Fruit fly (Drosophila melanogaster) whole organism, embryonic: ENCODE measurements around the gene CG45676.

Source experiments
- Aef1 ChIP-seq: fragments of 200-800 bp; sonication (Bioruptor generic); IDR thresholded peaks from 3 replicates; pipeline ENCODE4 v1.3.6; 2022; ENCODE audit warnings: missing biosample characterization, missing genetic modification characterization
- Atf6 ChIP-seq: fragments of 200-800 bp; sonication (Bioruptor generic); IDR thresholded peaks from 2 replicates; pipeline ENCODE4 v1.3.6; 2022; ENCODE audit warnings: missing biosample characterization, missing genetic modification characterization
- Bteb2 ChIP-seq: fragments of 200-800 bp; sonication (Bioruptor generic); optimal IDR thresholded peaks from 2 replicates; lab custom pipeline; 2016; ENCODE audit warnings: missing biosample characterization, missing genetic modification characterization
- CG10462 ChIP-seq: fragments of 200-800 bp; sonication (Bioruptor generic); optimal IDR thresholded peaks from 2 replicates; lab custom pipeline; 2016; ENCODE audit warnings: missing biosample characterization, missing genetic modification characterization
- CG10654 ChIP-seq: fragments of 200-800 bp; sonication (Bioruptor generic); optimal IDR thresholded peaks from 2 replicates; lab custom pipeline; 2016; ENCODE audit warnings: missing biosample characterization, missing genetic modification characterization
- CG11247 ChIP-seq: fragments of 200-800 bp; sonication (Bioruptor generic); IDR thresholded peaks from 2 replicates; pipeline ENCODE4 v1.3.6; 2022; ENCODE audit warnings: missing biosample characterization, missing genetic modification characterization
- CG11723 ChIP-seq: fragments of 200-800 bp; sonication (Bioruptor generic); optimal IDR thresholded peaks from 2 replicates; lab custom pipeline; 2017; ENCODE audit warnings: missing biosample characterization, mild to moderate bottlenecking, missing genetic modification characterization
- CG12744 ChIP-seq: fragments of 200-800 bp; sonication (Bioruptor generic); optimal IDR thresholded peaks from 2 replicates; lab custom pipeline; 2016; ENCODE audit warnings: missing biosample characterization, missing genetic modification characterization
- CG1602 ChIP-seq: fragments of 200-800 bp; sonication (Bioruptor generic); optimal IDR thresholded peaks from 3 replicates; lab custom pipeline; 2016; ENCODE audit warnings: missing biosample characterization, missing genetic modification characterization
- CG17612 ChIP-seq: fragments of 200-800 bp; sonication (Bioruptor generic); IDR thresholded peaks from 2 replicates; pipeline ENCODE4 v1.3.6; 2022; ENCODE audit warnings: missing biosample characterization, missing genetic modification characterization
- CG3281 ChIP-seq: fragments of 200-800 bp; sonication (Bioruptor generic); optimal IDR thresholded peaks from 3 replicates; lab custom pipeline; 2017; ENCODE audit warnings: missing biosample characterization, mild to moderate bottlenecking, missing genetic modification characterization
- CG33557 ChIP-seq: fragments of 200-800 bp; sonication (Bioruptor generic); optimal IDR thresholded peaks from 2 replicates; lab custom pipeline; 2019; ENCODE audit warnings: missing biosample characterization, mild to moderate bottlenecking, missing genetic modification characterization, moderate library complexity
- CG3407 ChIP-seq: fragments of 200-800 bp; sonication (Bioruptor generic); optimal IDR thresholded peaks from 2 replicates; lab custom pipeline; 2018; ENCODE audit warnings: missing biosample characterization, mild to moderate bottlenecking, missing genetic modification characterization
- CG3726 ChIP-seq: fragments of 200-800 bp; sonication (Bioruptor generic); IDR thresholded peaks from 3 replicates; pipeline ENCODE4, ENCODE4 v1.3.6; 2022; ENCODE audit warnings: missing biosample characterization, missing genetic modification characterization
- CG4404 ChIP-seq: fragments of 200-800 bp; sonication (Bioruptor generic); IDR thresholded peaks from 2 replicates; pipeline ENCODE4 v1.3.6; 2022; ENCODE audit warnings: missing biosample characterization, missing genetic modification characterization
- CG6689 ChIP-seq: fragments of 200-800 bp; sonication (Bioruptor generic); IDR thresholded peaks from 2 replicates; pipeline ENCODE4 v1.3.6; 2022; ENCODE audit warnings: missing biosample characterization, missing genetic modification characterization
- CG7271 ChIP-seq: fragments of 200-800 bp; sonication (Bioruptor generic); optimal IDR thresholded peaks from 2 replicates; lab custom pipeline; 2018; ENCODE audit warnings: missing biosample characterization, mild to moderate bottlenecking, missing genetic modification characterization, moderate library complexity
- CG9727 ChIP-seq: fragments of 200-800 bp; sonication (Bioruptor generic); optimal IDR thresholded peaks from 3 replicates; lab custom pipeline; 2017; ENCODE audit warnings: missing biosample characterization, mild to moderate bottlenecking, missing genetic modification characterization
- CG9817 ChIP-seq: fragments of 200-800 bp; sonication (Bioruptor generic); optimal IDR thresholded peaks from 2 replicates; lab custom pipeline; 2018; ENCODE audit warnings: missing biosample characterization, mild to moderate bottlenecking, missing genetic modification characterization, moderate library complexity
- CTCF ChIP-seq: fragments of 200-800 bp; sonication (Bioruptor generic); optimal IDR thresholded peaks from 2 replicates; lab custom pipeline; 2017; ENCODE audit warnings: missing biosample characterization, mild to moderate bottlenecking, missing genetic modification characterization, moderate library complexity
- Ets65A ChIP-seq: fragments of 200-800 bp; sonication (Bioruptor generic); peaks from one replicate; lab custom pipeline; 2016; ENCODE audit warnings: missing biosample characterization, missing genetic modification characterization
- Fer3 ChIP-seq: fragments of 200-800 bp; sonication (Bioruptor generic); optimal IDR thresholded peaks from 2 replicates; lab custom pipeline; 2018; ENCODE audit warnings: missing biosample characterization, mild to moderate bottlenecking, missing genetic modification characterization, moderate library complexity
- HLHmδ ChIP-seq: fragments of 200-800 bp; sonication (Bioruptor generic); optimal IDR thresholded peaks from 2 replicates; lab custom pipeline; 2018; ENCODE audit warnings: missing biosample characterization, mild to moderate bottlenecking, missing genetic modification characterization, moderate library complexity
- Hr78 ChIP-seq, 2 experiments: fragments of 200-800 bp in 1 of 2; fragments of >200 bp in 1 of 2; sonication (Bioruptor generic) in 1 of 2; optimal IDR thresholded peaks; 2 replicates each; lab custom pipeline; 2017 to 2019; ENCODE audit warnings: missing biosample characterization in 2 of 2, missing genetic modification characterization in 2 of 2, mild to moderate bottlenecking in 1 of 2, moderate library complexity in 1 of 2
- Kr ChIP-seq: fragments of 200-800 bp; sonication (Bioruptor generic); optimal IDR thresholded peaks from 2 replicates; lab custom pipeline; 2017; ENCODE audit warnings: missing biosample characterization, mild to moderate bottlenecking, missing genetic modification characterization
- MTF-1 ChIP-seq: fragments of 200-800 bp; sonication (Bioruptor generic); optimal IDR thresholded peaks from 2 replicates; lab custom pipeline; 2018; ENCODE audit warnings: missing biosample characterization, mild to moderate bottlenecking, missing genetic modification characterization, borderline replicate concordance
- Ptx1 ChIP-seq: fragments of 200-800 bp; sonication (Bioruptor generic); IDR thresholded peaks from 2 replicates; pipeline ENCODE4 v1.3.6; 2022; ENCODE audit warnings: missing biosample characterization, missing genetic modification characterization
- Ravus ChIP-seq: fragments of 200-800 bp; sonication (Bioruptor generic); IDR thresholded peaks from 2 replicates; pipeline ENCODE4 v1.3.6; 2022; ENCODE audit warnings: missing biosample characterization, missing genetic modification characterization
- Sry-β ChIP-seq: fragments of 200-800 bp; sonication (Bioruptor generic); optimal IDR thresholded peaks from 2 replicates; lab custom pipeline; 2018; ENCODE audit warnings: missing biosample characterization, mild to moderate bottlenecking, missing genetic modification characterization, moderate library complexity
- Xrp1 ChIP-seq: fragments of 200-800 bp; sonication (Bioruptor generic); IDR thresholded peaks from 2 replicates; pipeline ENCODE4 v1.3.6; 2022; ENCODE audit warnings: missing biosample characterization, missing genetic modification characterization
- bab2 ChIP-seq: fragments of 200-800 bp; sonication (Bioruptor generic); optimal IDR thresholded peaks from 2 replicates; lab custom pipeline; 2016; ENCODE audit warnings: missing biosample characterization, missing genetic modification characterization
- bcd ChIP-seq: fragments of 200-800 bp; sonication (Bioruptor generic); optimal IDR thresholded peaks from 2 replicates; lab custom pipeline; 2017; ENCODE audit warnings: missing biosample characterization, mild to moderate bottlenecking, missing genetic modification characterization
- crc ChIP-seq: fragments of 200-800 bp; sonication (Bioruptor generic); optimal IDR thresholded peaks from 2 replicates; lab custom pipeline; 2016; ENCODE audit warnings: missing biosample characterization, missing genetic modification characterization
- danr ChIP-seq: fragments of 200-800 bp; sonication (Bioruptor generic); IDR thresholded peaks from 2 replicates; pipeline ENCODE4 v1.3.6; 2022; ENCODE audit warnings: missing biosample characterization, missing genetic modification characterization
- dmrt11E ChIP-seq: fragments of 200-800 bp; sonication (Bioruptor generic); optimal IDR thresholded peaks from 3 replicates; lab custom pipeline; 2018; ENCODE audit warnings: missing biosample characterization, mild to moderate bottlenecking, missing genetic modification characterization, moderate library complexity
- en ChIP-seq: fragments of 200-800 bp; sonication (Bioruptor generic); optimal IDR thresholded peaks from 2 replicates; lab custom pipeline; 2016; ENCODE audit warnings: missing biosample characterization, missing genetic modification characterization
- fd102C ChIP-seq: fragments of 200-800 bp; sonication (Bioruptor generic); optimal IDR thresholded peaks from 2 replicates; lab custom pipeline; 2018; ENCODE audit warnings: missing biosample characterization, mild to moderate bottlenecking, missing genetic modification characterization, moderate library complexity
- inv ChIP-seq: fragments of 200-800 bp; sonication (Bioruptor generic); IDR thresholded peaks from 2 replicates; pipeline ENCODE4 v1.3.6; 2022; ENCODE audit warnings: missing biosample characterization, missing genetic modification characterization; ENCODE audit not compliant: partially characterized antibody
- kah ChIP-seq: fragments of 200-800 bp; sonication (Bioruptor generic); optimal IDR thresholded peaks from 2 replicates; lab custom pipeline; 2018; ENCODE audit warnings: missing biosample characterization, mild to moderate bottlenecking, missing genetic modification characterization
- nmo ChIP-seq: fragments of 200-800 bp; sonication (Bioruptor generic); optimal IDR thresholded peaks from 2 replicates; lab custom pipeline; 2018; ENCODE audit warnings: missing biosample characterization, mild to moderate bottlenecking, missing genetic modification characterization, moderate library complexity
- nom ChIP-seq: fragments of 200-800 bp; sonication (Bioruptor generic); optimal IDR thresholded peaks from 2 replicates; lab custom pipeline; 2017; ENCODE audit warnings: missing biosample characterization, missing genetic modification characterization, mild to moderate bottlenecking, moderate library complexity, missing genetic modification reagents
- otp ChIP-seq: fragments of 200-800 bp; sonication (Bioruptor generic); IDR thresholded peaks from 3 replicates; pipeline ENCODE4, ENCODE4 v1.3.6; 2022; ENCODE audit warnings: missing biosample characterization, missing genetic modification characterization
- peb ChIP-seq: fragments of 200-800 bp; sonication (Bioruptor generic); IDR thresholded peaks from 2 replicates; pipeline ENCODE4 v1.3.6; 2022; ENCODE audit warnings: missing biosample characterization, missing genetic modification characterization
- psq ChIP-seq: fragments of 200-800 bp; sonication (Bioruptor generic); optimal IDR thresholded peaks from 2 replicates; lab custom pipeline; 2017; ENCODE audit warnings: missing biosample characterization, missing genetic modification characterization
- ranshi ChIP-seq: fragments of 200-800 bp; sonication (Bioruptor generic); IDR thresholded peaks from 2 replicates; pipeline ENCODE4 v1.3.6; 2022; ENCODE audit warnings: missing biosample characterization, missing genetic modification characterization
- sc ChIP-seq, 3 experiments: fragments of >200 bp in 2 of 3; fragments of 200-800 bp in 1 of 3; sonication (Bioruptor generic) in 1 of 3; optimal IDR thresholded peaks; 2 replicates in 2 of 3; 3 replicates in 1 of 3; lab custom pipeline; 2017; ENCODE audit warnings: mild to moderate bottlenecking in 1 of 3, missing biosample characterization in 1 of 3, missing genetic modification characterization in 1 of 3, missing genetic modification reagents in 1 of 3
- sisA ChIP-seq: fragments of 200-800 bp; sonication (Bioruptor generic); IDR thresholded peaks from 2 replicates; pipeline ENCODE4 v1.3.6; 2022; ENCODE audit warnings: missing biosample characterization, missing genetic modification characterization
- twi ChIP-seq: fragments of 200-800 bp; optimal IDR thresholded peaks from 2 replicates; lab custom pipeline; 2019; ENCODE audit warnings: missing biosample characterization, mild to moderate bottlenecking, missing genetic modification characterization, moderate library complexity
- zf30C ChIP-seq: fragments of 200-800 bp; sonication (Bioruptor generic); optimal IDR thresholded peaks from 3 replicates; lab custom pipeline; 2018; ENCODE audit warnings: missing biosample characterization, mild to moderate bottlenecking, missing genetic modification characterization

CG45676 gene

DNA sequence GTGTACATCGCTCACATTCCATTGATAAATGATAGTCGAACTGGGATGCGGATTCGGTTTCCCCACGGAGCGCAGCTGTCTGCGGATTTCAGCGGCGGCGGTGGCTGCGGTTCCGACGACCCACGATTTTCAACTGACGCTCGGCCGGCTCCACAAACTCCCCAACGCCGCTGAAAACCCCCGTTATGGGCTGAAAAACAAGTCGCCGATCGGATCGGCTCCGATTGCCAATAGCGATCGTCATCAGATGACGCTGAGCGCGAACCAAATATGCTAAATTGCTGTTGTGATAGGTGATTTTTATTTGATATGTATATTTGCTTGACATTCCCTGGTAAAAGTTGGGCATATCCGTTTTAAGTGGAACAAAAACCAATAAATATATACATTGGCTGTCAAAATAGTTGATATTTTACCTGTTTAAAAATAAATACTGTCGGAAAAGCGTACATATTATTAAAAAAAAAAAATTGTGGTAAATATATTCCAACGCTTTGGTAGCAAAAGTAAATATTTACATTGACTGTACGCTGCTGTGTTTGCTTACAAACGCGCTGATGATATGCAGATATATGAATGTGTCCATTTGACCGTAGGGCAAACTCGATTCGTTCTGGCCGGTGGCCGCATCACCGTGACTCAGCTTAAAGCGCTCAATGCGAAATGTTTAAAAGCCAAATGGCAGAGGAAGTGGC, 35.7 kb downstream of the CG45676 start (continued):
- peak; percentile 5 for TF ChIP-seq crc
- TF ChIP-seq sc (optimal IDR thresholded peaks at IDR 0.05; lab: Kevin White, UChicago), result no peak
- TF ChIP-seq sc (GFP tag; optimal IDR thresholded peaks at IDR 0.05; lab: Kevin White, UChicago), result no peak
- peak; percentile 19 for TF ChIP-seq bab2 (GFP tag; lab: Kevin White, UChicago)
- TF ChIP-seq Ets65A, result peak; percentile 97
- TF ChIP-seq Ptx1 (GFP tag; lab: Robert Waterston, UW), result peak; percentile 74
- peak; percentile 29 for TF ChIP-seq CG1602 (GFP tag; lab: Kevin White, UChicago)
- no peak for TF ChIP-seq dmrt11E (tag; lab: Kevin White, UChicago)
- TF ChIP-seq CG3407 (GFP tag; lab: Kevin White, UChicago), result no peak
- TF ChIP-seq en (GFP tag; lab: Kevin White, UChicago), result no peak
- peak in 1 of 2 experiments; percentile 12 for TF ChIP-seq Hr78 (GFP tag; optimal IDR thresholded peaks at IDR 0.05; lab: Kevin White, UChicago)
- peak; percentile 77 for TF ChIP-seq bcd (GFP tag; lab: Kevin White, UChicago)
- peak; percentile 58 for TF ChIP-seq CG6689 (GFP tag; lab: Robert Waterston, UW)
- TF ChIP-seq Fer3, result peak; percentile 65
- no peak for TF ChIP-seq fd102C
- peak; percentile 68 for TF ChIP-seq CG9727 (GFP tag; lab: Kevin White, UChicago)
- TF ChIP-seq Bteb2, result no peak
- TF ChIP-seq CG3281 (GFP tag; lab: Kevin White, UChicago), result peak; percentile 74
- TF ChIP-seq CG11247, result peak; percentile 50; the same call in 1 of the 2 replicates
- no peak for TF ChIP-seq inv (GFP tag; lab: Robert Waterston, UW)
- TF ChIP-seq nom (GFP tag; lab: Kevin White, UChicago), result no peak
- peak; percentile 26; the same call in 1 of the 2 replicates for TF ChIP-seq ranshi
- TF ChIP-seq Ravus, result peak; percentile 1; the same call in 1 of the 2 replicates
- peak; percentile 79 for TF ChIP-seq CG9817 (tag; lab: Kevin White, UChicago)
- 0 out of 2 replicates have a peak, but pooled peaks have one; percentile 27 for TF ChIP-seq Xrp1 (GFP tag; lab: Robert Waterston, UW)
- no peak for TF ChIP-seq otp (GFP tag; lab: Robert Waterston, UW)
- no peak for TF ChIP-seq CG3726
- TF ChIP-seq MTF-1 (GFP tag; lab: Kevin White, UChicago), result no peak
- peak; percentile 33 for TF ChIP-seq CG12744 (GFP tag; lab: Kevin White, UChicago)
- TF ChIP-seq twi (tag; lab: Kevin White, UChicago), result no peak
- peak; percentile 64; the same call in 1 of the 2 replicates for TF ChIP-seq danr (GFP tag; lab: Robert Waterston, UW)
- TF ChIP-seq peb (GFP tag; lab: Robert Waterston, UW), result no peak
- TF ChIP-seq CG10654 (GFP tag; lab: Kevin White, UChicago), result no peak
- 0 out of 2 replicates have a peak, but pooled peaks have one; percentile 29 for TF ChIP-seq sisA (GFP tag; lab: Robert Waterston, UW)
- no peak for TF ChIP-seq CG33557 (GFP tag; lab: Kevin White, UChicago)
- TF ChIP-seq CG7271 (tag; lab: Kevin White, UChicago), result no peak
- TF ChIP-seq CG11723 (GFP tag; lab: Kevin White, UChicago), result no peak
- TF ChIP-seq Kr (GFP tag; lab: Kevin White, UChicago), result no peak
- TF ChIP-seq HLHmδ (GFP tag; lab: Kevin White, UChicago), result no peak
- TF ChIP-seq Aef1 (GFP tag; lab: Robert Waterston, UW), result peak; percentile 48; the same call in 1 of the 3 replicates
- TF ChIP-seq kah (GFP tag; lab: Kevin White, UChicago), result no peak
- no peak for TF ChIP-seq CTCF (GFP tag; lab: Kevin White, UChicago)
- TF ChIP-seq Atf6 (GFP tag; lab: Robert Waterston, UW), result peak; percentile 63; the same call in 1 of the 2 replicates
- TF ChIP-seq nmo (GFP tag; lab: Kevin White, UChicago), result peak; percentile 35
- no peak for TF ChIP-seq CG17612
- peak; percentile 6 for TF ChIP-seq CG10462 (GFP tag; lab: Kevin White, UChicago)
- peak; percentile 46 for TF ChIP-seq CG4404
- TF ChIP-seq psq, result no peak
- no peak for TF ChIP-seq zf30C (GFP tag; lab: Kevin White, UChicago)
- TF ChIP-seq Sry-β (GFP tag; lab: Kevin White, UChicago), result no peak
